Fruit fly (Drosophila melanogaster) whole organism, embryonic: ENCODE data around the gene CG33702.

Experiments used
- CG10274 ChIP-seq: fragments of 200-800 bp; sonication (Bioruptor generic); optimal IDR thresholded peaks from 3 replicates; lab custom pipeline; 2017; ENCODE audit warnings: missing biosample characterization, mild to moderate bottlenecking, missing genetic modification characterization
- CG13624 ChIP-seq: fragments of 200-800 bp; sonication (Bioruptor generic); optimal IDR thresholded peaks from 2 replicates; lab custom pipeline; 2016; ENCODE audit warnings: missing biosample characterization, missing genetic modification characterization
- CG15479 ChIP-seq: fragments of 200-800 bp; sonication (Bioruptor generic); optimal IDR thresholded peaks from 3 replicates; lab custom pipeline; 2019; ENCODE audit warnings: missing biosample characterization, mild to moderate bottlenecking, missing genetic modification characterization, moderate library complexity
- CG8359 ChIP-seq: fragments of 200-800 bp; sonication (Bioruptor generic); optimal IDR thresholded peaks from 2 replicates; lab custom pipeline; 2017; ENCODE audit warnings: missing biosample characterization, mild to moderate bottlenecking, missing genetic modification characterization, borderline replicate concordance
- CG9817 ChIP-seq: fragments of 200-800 bp; sonication (Bioruptor generic); optimal IDR thresholded peaks from 2 replicates; lab custom pipeline; 2018; ENCODE audit warnings: missing biosample characterization, mild to moderate bottlenecking, missing genetic modification characterization, moderate library complexity
- D ChIP-seq, 2 experiments: fragments of 200-800 bp in 1 of 2; fragments of >200 bp in 1 of 2; sonication (Bioruptor generic) in 1 of 2; optimal IDR thresholded peaks; 2 replicates in 1 of 2; 3 replicates in 1 of 2; lab custom pipeline; 2017; ENCODE audit warnings: mild to moderate bottlenecking in 1 of 2, missing biosample characterization in 1 of 2, missing genetic modification characterization in 1 of 2, missing genetic modification reagents in 1 of 2
- Dll ChIP-seq: fragments of 200-800 bp; sonication (Bioruptor generic); IDR thresholded peaks from 4 replicates; pipeline ENCODE4 v1.3.6; 2022; ENCODE audit warnings: missing biosample characterization, missing genetic modification characterization; ENCODE audit not compliant: partially characterized antibody
- Eip74EF ChIP-seq, 2 experiments: fragments of 200-800 bp in 1 of 2; fragments of >200 bp in 1 of 2; sonication (Bioruptor generic) in 1 of 2; optimal IDR thresholded peaks; 2 replicates each; lab custom pipeline; 2017 to 2019; ENCODE audit warnings: missing biosample characterization in 2 of 2, missing genetic modification characterization in 2 of 2, mild to moderate bottlenecking in 1 of 2, moderate library complexity in 1 of 2
- Ets65A ChIP-seq: fragments of 200-800 bp; sonication (Bioruptor generic); peaks from one replicate; lab custom pipeline; 2016; ENCODE audit warnings: missing biosample characterization, missing genetic modification characterization
- Fer1 ChIP-seq: fragments of 200-800 bp; sonication (Bioruptor generic); optimal IDR thresholded peaks from 2 replicates; lab custom pipeline; 2017; ENCODE audit warnings: missing biosample characterization, mild to moderate bottlenecking, missing genetic modification characterization
- Fer3 ChIP-seq: fragments of 200-800 bp; sonication (Bioruptor generic); optimal IDR thresholded peaks from 2 replicates; lab custom pipeline; 2018; ENCODE audit warnings: missing biosample characterization, mild to moderate bottlenecking, missing genetic modification characterization, moderate library complexity
- Hmr ChIP-seq: fragments of 200-800 bp; sonication (Bioruptor generic); optimal IDR thresholded peaks from 3 replicates; lab custom pipeline; 2017; ENCODE audit warnings: mild to moderate bottlenecking, missing biosample characterization, missing genetic modification reagents, missing genetic modification characterization
- Hr3 ChIP-seq: fragments of 200-800 bp; sonication (Bioruptor generic); optimal IDR thresholded peaks from 3 replicates; lab custom pipeline; 2016; ENCODE audit warnings: missing biosample characterization, missing genetic modification characterization
- Jarid2 ChIP-seq: fragments of 200-800 bp; sonication (Bioruptor generic); optimal IDR thresholded peaks from 3 replicates; lab custom pipeline; 2017; ENCODE audit warnings: mild to moderate bottlenecking, missing biosample characterization, missing genetic modification reagents, missing genetic modification characterization
- Kr ChIP-seq: fragments of 200-800 bp; sonication (Bioruptor generic); optimal IDR thresholded peaks from 2 replicates; lab custom pipeline; 2017; ENCODE audit warnings: missing biosample characterization, mild to moderate bottlenecking, missing genetic modification characterization
- Nf-YA ChIP-seq: fragments of 200-800 bp; sonication (Bioruptor generic); IDR thresholded peaks from 2 replicates; pipeline ENCODE4 v1.3.6; 2022; ENCODE audit warnings: missing biosample characterization, missing genetic modification characterization
- NfI ChIP-seq: fragments of 200-800 bp; sonication (Bioruptor generic); optimal IDR thresholded peaks from 3 replicates; lab custom pipeline; 2018; ENCODE audit warnings: missing biosample characterization, mild to moderate bottlenecking, missing genetic modification characterization, moderate library complexity
- Ssrp ChIP-seq: fragments of 200-800 bp; sonication (Bioruptor generic); optimal IDR thresholded peaks from 2 replicates; lab custom pipeline; 2018; ENCODE audit warnings: missing biosample characterization, mild to moderate bottlenecking, missing genetic modification characterization, moderate library complexity
- cad ChIP-seq: fragments of >200 bp; optimal IDR thresholded peaks from 2 replicates; lab custom pipeline; 2017; ENCODE audit warnings: missing biosample characterization, missing genetic modification characterization
- en ChIP-seq: fragments of 200-800 bp; sonication (Bioruptor generic); optimal IDR thresholded peaks from 2 replicates; lab custom pipeline; 2016; ENCODE audit warnings: missing biosample characterization, missing genetic modification characterization
- eyg ChIP-seq: fragments of 200-800 bp; sonication (Bioruptor generic); optimal IDR thresholded peaks from 3 replicates; lab custom pipeline; 2016; ENCODE audit warnings: missing biosample characterization, missing genetic modification characterization
- fd102C ChIP-seq: fragments of 200-800 bp; sonication (Bioruptor generic); optimal IDR thresholded peaks from 2 replicates; lab custom pipeline; 2018; ENCODE audit warnings: missing biosample characterization, mild to moderate bottlenecking, missing genetic modification characterization, moderate library complexity
- grau ChIP-seq: fragments of 200-800 bp; optimal IDR thresholded peaks from 3 replicates; lab custom pipeline; 2019; ENCODE audit warnings: missing biosample characterization, mild to moderate bottlenecking, missing genetic modification characterization, moderate library complexity
- grn ChIP-seq: fragments of 200-800 bp; sonication (Bioruptor generic); optimal IDR thresholded peaks from 3 replicates; lab custom pipeline; 2017; ENCODE audit warnings: missing biosample characterization, missing genetic modification characterization
- hkb ChIP-seq, 2 experiments: fragments of 200-800 bp in 1 of 2; fragments of >200 bp in 1 of 2; sonication (Bioruptor generic) in 1 of 2; IDR thresholded peaks in 1 of 2; optimal IDR thresholded peaks in 1 of 2; 2 replicates each; pipeline versions ENCODE4 v1.3.6 to Lab custom; 2017 to 2022; ENCODE audit warnings: missing biosample characterization in 1 of 2, missing genetic modification characterization in 1 of 2
- lab ChIP-seq: fragments of 200-800 bp; sonication (Bioruptor generic); optimal IDR thresholded peaks from 3 replicates; lab custom pipeline; 2017; ENCODE audit warnings: missing biosample characterization, missing genetic modification characterization, mild to moderate bottlenecking, moderate library complexity, missing genetic modification reagents
- mirr ChIP-seq: fragments of 200-800 bp; sonication (Bioruptor generic); optimal IDR thresholded peaks from 3 replicates; lab custom pipeline; 2018; ENCODE audit warnings: missing biosample characterization, mild to moderate bottlenecking, missing genetic modification characterization
- pros ChIP-seq: fragments of 200-800 bp; sonication (Bioruptor generic); optimal IDR thresholded peaks from 3 replicates; lab custom pipeline; 2019; ENCODE audit warnings: missing biosample characterization, mild to moderate bottlenecking, missing genetic modification characterization, moderate library complexity
- salm ChIP-seq: fragments of 200-800 bp; sonication (Bioruptor generic); optimal IDR thresholded peaks from 2 replicates; lab custom pipeline; 2018; ENCODE audit warnings: missing biosample characterization, mild to moderate bottlenecking, missing genetic modification characterization
- sd ChIP-seq: fragments of 200-800 bp; sonication (Bioruptor generic); optimal IDR thresholded peaks from 3 replicates; lab custom pipeline; 2018; ENCODE audit warnings: missing biosample characterization, mild to moderate bottlenecking, missing genetic modification characterization, moderate library complexity
- sens ChIP-seq: fragments of 200-800 bp; sonication (Bioruptor generic); peaks from one replicate; lab custom pipeline; 2016; ENCODE audit warnings: missing biosample characterization, missing genetic modification characterization
- sob ChIP-seq: fragments of 200-800 bp; sonication (Bioruptor generic); IDR thresholded peaks from 2 replicates; pipeline ENCODE4 v1.3.6; 2022; ENCODE audit warnings: missing biosample characterization, missing genetic modification characterization
- tin ChIP-seq: fragments of 200-800 bp; sonication (Bioruptor generic); optimal IDR thresholded peaks from 3 replicates; lab custom pipeline; 2016; ENCODE audit warnings: missing biosample characterization, missing genetic modification characterization
- toy ChIP-seq: fragments of 200-800 bp; sonication (Bioruptor generic); IDR thresholded peaks from 2 replicates; pipeline ENCODE4 v1.3.6; 2022; ENCODE audit warnings: missing biosample characterization, missing genetic modification characterization
- trem ChIP-seq: fragments of 200-800 bp; optimal IDR thresholded peaks from 3 replicates; lab custom pipeline; 2019; ENCODE audit warnings: missing biosample characterization, mild to moderate bottlenecking, missing genetic modification characterization, moderate library complexity
- twi ChIP-seq: fragments of 200-800 bp; optimal IDR thresholded peaks from 2 replicates; lab custom pipeline; 2019; ENCODE audit warnings: missing biosample characterization, mild to moderate bottlenecking, missing genetic modification characterization, moderate library complexity
- zen ChIP-seq: fragments of 200-800 bp; sonication (Bioruptor generic); optimal IDR thresholded peaks from 3 replicates; lab custom pipeline; 2018; ENCODE audit warnings: missing biosample characterization, mild to moderate bottlenecking, missing genetic modification characterization, moderate library complexity

The CG33702 gene

DNA sequence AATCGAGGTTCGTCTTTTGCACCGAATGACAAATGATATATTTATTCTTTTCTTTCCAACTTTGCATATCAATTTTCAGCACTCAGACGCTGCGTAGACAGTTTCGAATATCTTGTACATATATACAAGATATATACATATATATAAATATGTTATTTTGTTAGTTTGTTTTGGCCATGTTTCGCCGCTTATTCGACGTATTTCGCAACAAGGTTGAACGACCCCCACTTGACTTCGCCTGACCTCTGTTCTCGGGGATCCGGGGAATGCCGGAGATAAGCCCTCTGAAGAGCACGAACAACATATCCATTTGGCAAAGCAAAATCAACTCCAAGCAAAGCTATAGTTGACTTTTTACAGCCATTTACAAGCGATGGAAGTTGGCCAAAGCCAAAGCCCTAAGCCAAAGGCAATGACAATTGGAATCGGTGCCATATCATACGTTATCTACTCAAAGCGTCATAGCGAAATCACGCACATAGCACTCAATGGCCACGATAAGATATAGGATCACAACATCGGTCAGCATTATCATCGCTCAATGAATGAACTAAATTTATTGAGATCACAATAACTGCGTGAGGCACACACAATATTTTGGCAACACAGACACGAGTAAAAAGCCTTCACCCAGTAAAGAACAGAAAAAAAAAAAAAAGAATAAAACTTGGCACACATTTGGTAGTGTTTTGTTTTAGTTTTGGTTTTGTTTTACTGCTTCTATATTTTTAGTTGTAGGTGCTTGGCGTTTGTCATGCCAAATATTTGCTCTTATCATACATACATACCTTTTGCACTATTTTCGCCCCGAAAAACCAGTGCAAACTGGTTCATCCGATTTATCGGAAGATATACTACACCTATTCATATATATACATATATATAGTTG, 13.0 kb downstream of the CG33702 start (continued):
- peak; percentile 39 for TF ChIP-seq grn
- TF ChIP-seq fd102C (GFP tag; lab: Kevin White, UChicago), result no peak
- TF ChIP-seq lab (GFP tag; lab: Kevin White, UChicago), result no peak
- TF ChIP-seq, all 482 proteins: peak for 11

DNA sequence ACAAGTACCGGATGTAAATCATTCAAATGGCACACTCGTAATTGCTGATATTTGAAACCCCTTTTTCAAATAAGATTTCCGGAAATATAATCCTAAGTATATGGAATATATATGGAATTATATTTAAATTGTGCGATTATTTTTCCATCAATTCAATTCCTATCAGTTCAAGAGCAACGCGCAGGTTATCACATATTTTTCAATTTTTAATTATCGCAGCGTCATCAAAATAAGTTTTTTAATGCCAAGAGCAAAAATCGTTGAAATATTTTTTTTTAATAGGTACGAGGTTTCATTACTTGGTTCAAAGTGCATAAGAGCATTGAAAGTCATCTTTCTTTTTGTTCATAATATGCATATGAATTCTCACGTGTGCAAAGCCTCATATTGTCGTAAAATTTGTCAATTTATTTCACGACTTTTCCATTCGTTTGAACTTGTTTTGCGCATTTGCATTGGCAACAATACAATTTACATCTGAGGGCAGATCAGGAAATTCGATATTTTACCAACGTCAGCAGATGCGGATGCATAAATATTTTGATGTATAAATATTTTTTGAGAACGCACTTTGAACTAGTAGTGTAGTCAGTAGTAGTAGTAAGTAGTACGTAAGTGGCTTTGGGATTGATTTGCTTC, 15.1 kb downstream of the CG33702 start:
- TF ChIP-seq Jarid2 (GFP tag; lab: Kevin White, UChicago) (no peak), CG13624 (GFP tag; lab: Kevin White, UChicago) (no peak), Eip74EF (GFP tag; optimal IDR thresholded peaks at IDR 0.05; lab: Kevin White, UChicago) (no peak), Hr3 (GFP tag; lab: Kevin White, UChicago) (no peak), CG10274 (GFP tag; lab: Kevin White, UChicago) (no peak), en (GFP tag; lab: Kevin White, UChicago) (no peak), Hmr (GFP tag; lab: Kevin White, UChicago) (no peak), salm (tag; lab: Kevin White, UChicago) (no peak), toy (no peak), sob (GFP tag; lab: Robert Waterston, UW) (no peak), eyg (GFP tag; lab: Kevin White, UChicago) (no peak)

DNA sequence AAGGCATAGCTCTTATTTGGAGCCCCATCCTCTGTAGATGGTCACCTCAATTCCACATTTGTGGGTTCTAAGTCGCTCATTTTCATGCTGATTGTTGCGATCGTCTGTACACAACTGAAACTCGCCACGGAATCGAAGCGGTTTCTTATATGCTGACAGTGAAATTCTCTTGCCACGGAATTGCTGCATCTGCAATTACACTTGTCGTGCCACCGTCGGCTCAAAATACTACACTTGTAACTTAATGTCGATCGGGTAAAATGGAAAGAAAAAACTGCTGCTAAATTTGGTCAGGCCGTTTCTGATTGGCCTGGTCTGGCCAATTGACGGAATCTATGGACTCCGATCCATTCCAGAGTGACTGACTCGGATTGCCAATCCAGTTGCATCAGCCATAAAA, 16.0 kb downstream of the CG33702 start:
- TF ChIP-seq hkb (optimal IDR thresholded peaks at IDR 0.05; lab: Kevin White, UChicago), result no peak
- no peak for TF ChIP-seq hkb (GFP tag; IDR thresholded peaks at IDR 0.05; lab: Robert Waterston, UW)
- TF ChIP-seq cad (GFP tag; lab: Kevin White, UChicago), result peak; percentile 32
- no peak for TF ChIP-seq fd102C (GFP tag; lab: Kevin White, UChicago)
- TF ChIP-seq sd (tag; lab: Kevin White, UChicago), result no peak
- no peak for TF ChIP-seq trem
- peak; percentile 32 for TF ChIP-seq Ets65A (GFP tag; lab: Kevin White, UChicago)

dm6 chr3L:9492115-9492514, 21.1 kb downstream of the CG33702 start, which contains the start of gene CG32037:
TSS of gene CG32037 (minus strand) at chr3L:9492215.
- TF ChIP-seq Ssrp (no peak), Nf-YA (GFP tag; lab: Robert Waterston, UW) (no peak), sens (GFP tag; lab: Kevin White, UChicago) (no peak), grau (tag; lab: Kevin White, UChicago) (no peak), Dll (0 out of 4 replicates have a peak, but pooled peaks have one; percentile 3), Fer1 (GFP tag; lab: Kevin White, UChicago) (no peak), CG9817 (tag; lab: Kevin White, UChicago) (no peak)

- TF ChIP-seq CG15479 (GFP tag; lab: Kevin White, UChicago) (peak; percentile 57), CG8359 (GFP tag; lab: Kevin White, UChicago) (no peak), D (optimal IDR thresholded peaks at IDR 0.05; lab: Kevin White, UChicago) (peak; percentile 7), D (GFP tag; optimal IDR thresholded peaks at IDR 0.05; lab: Kevin White, UChicago) (no peak), tin (GFP tag; lab: Kevin White, UChicago) (no peak), mirr (GFP tag; lab: Kevin White, UChicago) (no peak), zen (tag; lab: Kevin White, UChicago) (peak; percentile 67), twi (tag; lab: Kevin White, UChicago) (peak; percentile 89), Fer3 (tag; lab: Kevin White, UChicago) (no peak), Kr (peak; percentile 69), pros (GFP tag; lab: Kevin White, UChicago) (peak; percentile 55), NfI (GFP tag; lab: Kevin White, UChicago) (no peak)
Observed at dm6 chr3L:9491331-9491730, 21.9 kb downstream of the CG33702 start.
